Fruit fly (Drosophila melanogaster) whole organism, embryonic: ENCODE measurements around the gene Nin.

Experiments used
- Adf1 ChIP-seq: fragments of 200-800 bp; sonication (Bioruptor generic); IDR thresholded peaks from 2 replicates; pipeline ENCODE4 v1.3.6; 2022; ENCODE audit warnings: missing biosample characterization, missing genetic modification characterization
- Blimp-1 ChIP-seq: fragments of 200-800 bp; sonication (Bioruptor generic); optimal IDR thresholded peaks from 3 replicates; lab custom pipeline; 2018; ENCODE audit warnings: missing biosample characterization, missing genetic modification characterization, mild to moderate bottlenecking, moderate library complexity, missing genetic modification reagents
- Bteb2 ChIP-seq: fragments of 200-800 bp; sonication (Bioruptor generic); optimal IDR thresholded peaks from 2 replicates; lab custom pipeline; 2016; ENCODE audit warnings: missing biosample characterization, missing genetic modification characterization
- CG10366 ChIP-seq: fragments of 200-800 bp; sonication (Bioruptor generic); IDR thresholded peaks from 2 replicates; pipeline ENCODE4 v1.3.6; 2022; ENCODE audit warnings: missing biosample characterization, missing genetic modification characterization
- CG11695 ChIP-seq: fragments of 200-800 bp; sonication (Bioruptor generic); IDR thresholded peaks from 3 replicates; pipeline ENCODE4 v1.3.6; 2022; ENCODE audit warnings: missing biosample characterization, missing genetic modification characterization
- CG13424 ChIP-seq: fragments of 200-800 bp; sonication (Bioruptor generic); optimal IDR thresholded peaks from 2 replicates; lab custom pipeline; 2019; ENCODE audit warnings: missing biosample characterization, mild to moderate bottlenecking, missing genetic modification characterization, moderate library complexity
- CG1529 ChIP-seq: fragments of 200-800 bp; sonication (Bioruptor generic); optimal IDR thresholded peaks from 3 replicates; lab custom pipeline; 2018; ENCODE audit warnings: missing biosample characterization, missing genetic modification characterization
- CG1603 ChIP-seq: fragments of 200-800 bp; sonication (Bioruptor generic); optimal IDR thresholded peaks from 2 replicates; lab custom pipeline; 2019; ENCODE audit warnings: missing biosample characterization, mild to moderate bottlenecking, missing genetic modification characterization, moderate library complexity
- CG17829 ChIP-seq: fragments of 200-800 bp; optimal IDR thresholded peaks from 2 replicates; lab custom pipeline; 2019; ENCODE audit warnings: missing biosample characterization, mild to moderate bottlenecking, missing genetic modification characterization, moderate library complexity
- CG18011 ChIP-seq: fragments of 200-800 bp; sonication (Bioruptor generic); optimal IDR thresholded peaks from 2 replicates; lab custom pipeline; 2017; ENCODE audit warnings: missing biosample characterization, missing genetic modification characterization, mild to moderate bottlenecking, moderate library complexity, missing genotype
- CG18262 ChIP-seq: fragments of 200-800 bp; optimal IDR thresholded peaks from 3 replicates; lab custom pipeline; 2019; ENCODE audit warnings: missing biosample characterization, mild to moderate bottlenecking, missing genetic modification characterization, moderate library complexity
- CG2875 ChIP-seq: fragments of 200-800 bp; sonication (Bioruptor generic); optimal IDR thresholded peaks from 2 replicates; lab custom pipeline; 2017; ENCODE audit warnings: missing biosample characterization, mild to moderate bottlenecking, missing genetic modification characterization, missing genetic modification reagents
- CG30403 ChIP-seq: fragments of 200-800 bp; sonication (Bioruptor generic); optimal IDR thresholded peaks from 3 replicates; lab custom pipeline; 2016; ENCODE audit warnings: missing biosample characterization, missing genetic modification characterization
- CG33557 ChIP-seq: fragments of 200-800 bp; sonication (Bioruptor generic); optimal IDR thresholded peaks from 2 replicates; lab custom pipeline; 2019; ENCODE audit warnings: missing biosample characterization, mild to moderate bottlenecking, missing genetic modification characterization, moderate library complexity
- CG4282 ChIP-seq: fragments of 200-800 bp; sonication (Bioruptor generic); optimal IDR thresholded peaks from 2 replicates; lab custom pipeline; 2016; ENCODE audit warnings: missing biosample characterization, missing genetic modification characterization
- CG4820 ChIP-seq: fragments of 200-800 bp; sonication (Bioruptor generic); optimal IDR thresholded peaks from 3 replicates; lab custom pipeline; 2016; ENCODE audit warnings: missing biosample characterization, missing genetic modification characterization
- CG6175 ChIP-seq: fragments of 200-800 bp; sonication (Bioruptor generic); IDR thresholded peaks from 3 replicates; pipeline ENCODE4 v1.3.6; 2022; ENCODE audit warnings: missing biosample characterization, missing genetic modification characterization
- CG8359 ChIP-seq: fragments of 200-800 bp; sonication (Bioruptor generic); optimal IDR thresholded peaks from 2 replicates; lab custom pipeline; 2017; ENCODE audit warnings: missing biosample characterization, mild to moderate bottlenecking, missing genetic modification characterization, borderline replicate concordance
- CkIIα-i1 ChIP-seq: fragments of 200-800 bp; sonication (Bioruptor generic); IDR thresholded peaks from 2 replicates; pipeline ENCODE4 v1.3.6; 2022; ENCODE audit warnings: missing biosample characterization, missing genetic modification characterization
- D ChIP-seq, 2 experiments: fragments of 200-800 bp in 1 of 2; fragments of >200 bp in 1 of 2; sonication (Bioruptor generic) in 1 of 2; optimal IDR thresholded peaks; 2 replicates in 1 of 2; 3 replicates in 1 of 2; lab custom pipeline; 2017; ENCODE audit warnings: mild to moderate bottlenecking in 1 of 2, missing biosample characterization in 1 of 2, missing genetic modification characterization in 1 of 2, missing genetic modification reagents in 1 of 2
- H15 ChIP-seq: fragments of 200-800 bp; sonication (Bioruptor generic); IDR thresholded peaks from 3 replicates; pipeline ENCODE4 v1.3.6; 2022; ENCODE audit warnings: missing biosample characterization, missing genetic modification characterization
- HmgD ChIP-seq: fragments of 200-800 bp; sonication (Bioruptor generic); optimal IDR thresholded peaks from 3 replicates; lab custom pipeline; 2016; ENCODE audit warnings: missing biosample characterization, missing genetic modification characterization
- Lpt ChIP-seq: fragments of >200 bp; optimal IDR thresholded peaks from 2 replicates; lab custom pipeline; 2018; ENCODE audit warnings: missing biosample characterization, missing genetic modification characterization
- Med ChIP-seq: fragments of 200-800 bp; sonication (Bioruptor generic); peaks from one replicate; lab custom pipeline; 2016; ENCODE audit warnings: missing biosample characterization, missing genetic modification characterization, mild to moderate bottlenecking, inconsistent platforms, moderate library complexity
- Meics ChIP-seq: fragments of 200-800 bp; sonication (Bioruptor generic); optimal IDR thresholded peaks from 2 replicates; lab custom pipeline; 2017; ENCODE audit warnings: missing biosample characterization, mild to moderate bottlenecking, missing genetic modification characterization
- Poxn ChIP-seq: fragments of 200-800 bp; sonication (Bioruptor generic); IDR thresholded peaks from 2 replicates; pipeline ENCODE4 v1.3.6; 2022; ENCODE audit warnings: missing biosample characterization, missing genetic modification characterization
- Ptx1 ChIP-seq: fragments of 200-800 bp; sonication (Bioruptor generic); IDR thresholded peaks from 2 replicates; pipeline ENCODE4 v1.3.6; 2022; ENCODE audit warnings: missing biosample characterization, missing genetic modification characterization
- Sox102F ChIP-seq: fragments of 200-800 bp; sonication (Bioruptor generic); optimal IDR thresholded peaks from 2 replicates; lab custom pipeline; 2018; ENCODE audit warnings: missing biosample characterization, mild to moderate bottlenecking, missing genetic modification characterization, moderate library complexity
- Usf ChIP-seq: fragments of 200-800 bp; sonication (Bioruptor generic); optimal IDR thresholded peaks from 2 replicates; lab custom pipeline; 2017; ENCODE audit warnings: missing genotype, missing biosample characterization, missing genetic modification characterization
- chinmo ChIP-seq: fragments of 200-800 bp; sonication (Bioruptor generic); IDR thresholded peaks from 4 replicates; pipeline ENCODE4 v1.3.6; 2022; ENCODE audit warnings: missing biosample characterization, missing genetic modification characterization; ENCODE audit not compliant: partially characterized antibody
- chm ChIP-seq: fragments of 200-800 bp; sonication (Bioruptor generic); IDR thresholded peaks from 2 replicates; pipeline ENCODE4 v1.3.6; 2022; ENCODE audit warnings: missing biosample characterization, missing genetic modification characterization
- ci ChIP-seq: fragments of 200-800 bp; sonication (Bioruptor generic); IDR thresholded peaks from 3 replicates; pipeline ENCODE4 v1.3.6; 2022; ENCODE audit warnings: missing biosample characterization, missing genetic modification characterization
- ewg ChIP-seq: fragments of 200-800 bp; sonication (Bioruptor generic); optimal IDR thresholded peaks from 3 replicates; lab custom pipeline; 2017; ENCODE audit warnings: mild to moderate bottlenecking, missing biosample characterization, missing genetic modification reagents, missing genetic modification characterization
- fd96Cb ChIP-seq: fragments of 200-800 bp; sonication (Bioruptor generic); optimal IDR thresholded peaks from 2 replicates; lab custom pipeline; 2018; ENCODE audit warnings: missing biosample characterization, mild to moderate bottlenecking, missing genetic modification characterization, moderate library complexity
- gem ChIP-seq: fragments of 200-800 bp; sonication (Bioruptor generic); optimal IDR thresholded peaks from 2 replicates; lab custom pipeline; 2019; ENCODE audit warnings: missing biosample characterization, mild to moderate bottlenecking, missing genetic modification characterization, moderate library complexity
- grau ChIP-seq: fragments of 200-800 bp; optimal IDR thresholded peaks from 3 replicates; lab custom pipeline; 2019; ENCODE audit warnings: missing biosample characterization, mild to moderate bottlenecking, missing genetic modification characterization, moderate library complexity
- ken ChIP-seq: fragments of 200-800 bp; sonication (Bioruptor generic); IDR thresholded peaks from 3 replicates; pipeline ENCODE4 v1.3.6; 2022; ENCODE audit warnings: missing biosample characterization, missing genetic modification characterization
- lola ChIP-seq, 3 experiments: fragments of >200 bp in 2 of 3; fragments of 200-800 bp in 1 of 3; sonication (Bioruptor generic) in 1 of 3; optimal IDR thresholded peaks; 2 replicates each; lab custom pipeline; 2017 to 2019; ENCODE audit warnings: missing biosample characterization in 3 of 3, missing genetic modification characterization in 3 of 3, mild to moderate bottlenecking in 1 of 3, moderate library complexity in 1 of 3
- nom ChIP-seq: fragments of 200-800 bp; sonication (Bioruptor generic); optimal IDR thresholded peaks from 2 replicates; lab custom pipeline; 2017; ENCODE audit warnings: missing biosample characterization, missing genetic modification characterization, mild to moderate bottlenecking, moderate library complexity, missing genetic modification reagents
- pnt ChIP-seq: fragments of 200-800 bp; sonication (Bioruptor generic); optimal IDR thresholded peaks from 3 replicates; lab custom pipeline; 2016; ENCODE audit warnings: missing biosample characterization, missing genetic modification characterization
- pum ChIP-seq: fragments of 200-800 bp; sonication (Bioruptor generic); optimal IDR thresholded peaks from 2 replicates; lab custom pipeline; 2016; ENCODE audit warnings: missing biosample characterization, missing genetic modification characterization
- repo ChIP-seq: fragments of 200-800 bp; sonication (Bioruptor generic); optimal IDR thresholded peaks from 2 replicates; lab custom pipeline; 2016; ENCODE audit warnings: missing biosample characterization, missing genetic modification characterization
- ro ChIP-seq: fragments of 200-800 bp; sonication (Bioruptor generic); IDR thresholded peaks from 2 replicates; pipeline ENCODE4 v1.3.6; 2022; ENCODE audit warnings: missing biosample characterization, missing genetic modification characterization
- row ChIP-seq: fragments of 200-800 bp; sonication (Bioruptor generic); IDR thresholded peaks from 3 replicates; pipeline ENCODE4 v1.3.6; 2022; ENCODE audit warnings: missing biosample characterization, missing genetic modification characterization
- tgo ChIP-seq: fragments of 200-800 bp; sonication (Bioruptor generic); IDR thresholded peaks from 3 replicates; pipeline ENCODE4 v1.3.6; 2022; ENCODE audit warnings: missing biosample characterization, missing genetic modification characterization
- tin ChIP-seq: fragments of 200-800 bp; sonication (Bioruptor generic); optimal IDR thresholded peaks from 3 replicates; lab custom pipeline; 2016; ENCODE audit warnings: missing biosample characterization, missing genetic modification characterization
- wek ChIP-seq: fragments of 200-800 bp; sonication (Bioruptor generic); optimal IDR thresholded peaks from 3 replicates; lab custom pipeline; 2018; ENCODE audit warnings: missing biosample characterization, mild to moderate bottlenecking, missing genetic modification characterization, moderate library complexity
- zf30C ChIP-seq: fragments of 200-800 bp; sonication (Bioruptor generic); optimal IDR thresholded peaks from 3 replicates; lab custom pipeline; 2018; ENCODE audit warnings: missing biosample characterization, mild to moderate bottlenecking, missing genetic modification characterization

Nin gene

dm6 chr2L:5247384-5247783 lies 31.0 kb downstream of the Nin start (continued):
- TF ChIP-seq nom (GFP tag; lab: Kevin White, UChicago) (no peak), tgo (GFP tag; lab: Robert Waterston, UW) (peak; percentile 15; the same call in 1 of the 3 replicates), CG6175 (GFP tag; lab: Robert Waterston, UW) (no peak), Poxn (GFP tag; lab: Robert Waterston, UW) (no peak), row (peak; percentile 43; the same call in 2 of the 3 replicates), gem (peak; percentile 37), CG18262 (peak; percentile 10), CG33557 (GFP tag; lab: Kevin White, UChicago) (peak; percentile 23), CG17829 (no peak), Bteb2 (no peak)

dm6 chr2L:5245363-5245892 lies 32.9 kb downstream of the Nin start:
- TF ChIP-seq ken (GFP tag; lab: Robert Waterston, UW) (peak; percentile 59; the same call in 2 of the 3 replicates), Meics (GFP tag; lab: Kevin White, UChicago) (no peak), Adf1 (GFP tag; lab: Robert Waterston, UW) (no peak), CG2875 (GFP tag; lab: Kevin White, UChicago) (peak; percentile 19), pnt (GFP tag; lab: Kevin White, UChicago) (peak; percentile 54), Lpt (no peak), Ptx1 (GFP tag; lab: Robert Waterston, UW) (peak; percentile 36; the same call in 1 of the 2 replicates), grau (tag; lab: Kevin White, UChicago) (peak; percentile 25), Med (GFP tag; lab: Kevin White, UChicago) (peak; percentile 72), CG8359 (GFP tag; lab: Kevin White, UChicago) (peak; percentile 55), fd96Cb (peak; percentile 36), CG11695 (GFP tag; lab: Robert Waterston, UW) (no peak), HmgD (GFP tag; lab: Kevin White, UChicago) (peak; percentile 2), pum (GFP tag; lab: Kevin White, UChicago) (peak; percentile 8), H15 (GFP tag; lab: Robert Waterston, UW) (no peak), CG4282 (GFP tag; lab: Kevin White, UChicago) (peak; percentile 2), CG1529 (peak; percentile 23), CG1603 (peak; percentile 78), ro (GFP tag; lab: Robert Waterston, UW) (no peak), ewg (GFP tag; lab: Kevin White, UChicago) (peak; percentile 33), Usf (GFP tag; lab: Kevin White, UChicago) (no peak), Blimp-1 (GFP tag; lab: Kevin White, UChicago) (peak; percentile 60), lola (GFP tag; optimal IDR thresholded peaks at IDR 0.05; lab: Kevin White, UChicago) (peak in 1 of 3 experiments; percentile 58), repo (GFP tag; lab: Kevin White, UChicago) (no peak), CkIIα-i1 (no peak), Sox102F (GFP tag; lab: Kevin White, UChicago) (peak; percentile 54), chinmo (GFP tag; lab: Robert Waterston, UW) (peak; percentile 51; the same call in 1 of the 4 replicates), D (optimal IDR thresholded peaks at IDR 0.05; lab: Kevin White, UChicago) (no peak), D (GFP tag; optimal IDR thresholded peaks at IDR 0.05; lab: Kevin White, UChicago) (peak; percentile 44), tin (GFP tag; lab: Kevin White, UChicago) (peak; percentile 46), CG30403 (GFP tag; lab: Kevin White, UChicago) (peak; percentile 16), ci (GFP tag; lab: Robert Waterston, UW) (peak; percentile 79), CG10366 (GFP tag; lab: Robert Waterston, UW) (0 out of 2 replicates have a peak, but pooled peaks have one; percentile 10), CG17829 (peak; percentile 74), zf30C (GFP tag; lab: Kevin White, UChicago) (peak; percentile 80), CG13424 (tag; lab: Kevin White, UChicago) (peak; percentile 30), wek (peak; percentile 7), CG4820 (GFP tag; lab: Kevin White, UChicago) (peak; percentile 46), chm (GFP tag; lab: Robert Waterston, UW) (peak; percentile 61; the same call in 1 of the 2 replicates), CG18011 (GFP tag; lab: Kevin White, UChicago) (no peak), CG6175 (GFP tag; lab: Robert Waterston, UW) (no peak)
